Fruit fly (Drosophila melanogaster) whole organism, embryonic: Measurements from ENCODE around the gene SsRbeta.

Experiments used
- Adf1 ChIP-seq: fragments of 200-800 bp; sonication (Bioruptor generic); IDR thresholded peaks from 2 replicates; pipeline ENCODE4 v1.3.6; 2022; ENCODE audit warnings: missing biosample characterization, missing genetic modification characterization
- B-H2 ChIP-seq: fragments of 200-800 bp; sonication (Bioruptor generic); optimal IDR thresholded peaks from 2 replicates; lab custom pipeline; 2018; ENCODE audit warnings: missing biosample characterization, mild to moderate bottlenecking, missing genetic modification characterization
- CG10274 ChIP-seq: fragments of 200-800 bp; sonication (Bioruptor generic); optimal IDR thresholded peaks from 3 replicates; lab custom pipeline; 2017; ENCODE audit warnings: missing biosample characterization, mild to moderate bottlenecking, missing genetic modification characterization
- CG12769 ChIP-seq: fragments of 200-800 bp; sonication (Bioruptor generic); optimal IDR thresholded peaks from 2 replicates; lab custom pipeline; 2019; ENCODE audit warnings: missing biosample characterization, mild to moderate bottlenecking, missing genetic modification characterization, moderate library complexity
- CG13894 ChIP-seq: fragments of 200-800 bp; sonication (Bioruptor generic); optimal IDR thresholded peaks from 3 replicates; lab custom pipeline; 2018; ENCODE audit warnings: missing biosample characterization, mild to moderate bottlenecking, missing genetic modification characterization, moderate library complexity
- CG14710 ChIP-seq: fragments of 200-800 bp; sonication (Bioruptor generic); optimal IDR thresholded peaks from 3 replicates; lab custom pipeline; 2019; ENCODE audit warnings: missing biosample characterization, mild to moderate bottlenecking, missing genetic modification characterization, moderate library complexity
- CG15073 ChIP-seq: fragments of 200-800 bp; sonication (Bioruptor generic); optimal IDR thresholded peaks from 2 replicates; lab custom pipeline; 2016; ENCODE audit warnings: missing biosample characterization, missing genetic modification characterization
- CG15514 ChIP-seq: fragments of 200-800 bp; sonication (Bioruptor generic); optimal IDR thresholded peaks from 3 replicates; lab custom pipeline; 2017; ENCODE audit warnings: missing biosample characterization, missing genetic modification characterization, mild to moderate bottlenecking, moderate library complexity, missing genetic modification reagents
- CG1603 ChIP-seq: fragments of 200-800 bp; sonication (Bioruptor generic); optimal IDR thresholded peaks from 2 replicates; lab custom pipeline; 2019; ENCODE audit warnings: missing biosample characterization, mild to moderate bottlenecking, missing genetic modification characterization, moderate library complexity
- CG17359 ChIP-seq: fragments of 200-800 bp; sonication (Bioruptor generic); optimal IDR thresholded peaks from 3 replicates; lab custom pipeline; 2018; ENCODE audit warnings: missing biosample characterization, mild to moderate bottlenecking, missing genetic modification characterization, moderate library complexity
- CG17385 ChIP-seq: fragments of 200-800 bp; sonication (Bioruptor generic); optimal IDR thresholded peaks from 3 replicates; lab custom pipeline; 2018; ENCODE audit warnings: missing biosample characterization, mild to moderate bottlenecking, missing genetic modification characterization
- CG18011 ChIP-seq: fragments of 200-800 bp; sonication (Bioruptor generic); optimal IDR thresholded peaks from 2 replicates; lab custom pipeline; 2017; ENCODE audit warnings: missing biosample characterization, missing genetic modification characterization, mild to moderate bottlenecking, moderate library complexity, missing genotype
- CG2678 ChIP-seq: fragments of 200-800 bp; sonication (Bioruptor generic); optimal IDR thresholded peaks from 3 replicates; lab custom pipeline; 2019; ENCODE audit warnings: missing biosample characterization, mild to moderate bottlenecking, missing genetic modification characterization, moderate library complexity
- CG3847 ChIP-seq: fragments of 200-800 bp; sonication (Bioruptor generic); IDR thresholded peaks from 2 replicates; pipeline ENCODE4 v1.3.6; 2022; ENCODE audit warnings: missing biosample characterization, missing genetic modification characterization
- CG4730 ChIP-seq: fragments of 200-800 bp; sonication (Bioruptor generic); IDR thresholded peaks from 2 replicates; pipeline ENCODE4 v1.3.6; 2022; ENCODE audit warnings: missing biosample characterization, missing genetic modification characterization
- CG8290 ChIP-seq, 3 experiments: fragments of 200-800 bp; sonication (Bioruptor generic); optimal IDR thresholded peaks; 2 replicates each; lab custom pipeline; 2016 to 2019; ENCODE audit warnings: missing biosample characterization in 3 of 3, missing genetic modification characterization in 3 of 3, mild to moderate bottlenecking in 2 of 3, moderate library complexity in 1 of 3
- CG8765 ChIP-seq: fragments of 200-800 bp; sonication (Bioruptor generic); IDR thresholded peaks from 2 replicates; pipeline ENCODE4 v1.3.6; 2022; ENCODE audit warnings: missing biosample characterization, missing genetic modification characterization
- CG8924 ChIP-seq: fragments of 200-800 bp; optimal IDR thresholded peaks from 3 replicates; lab custom pipeline; 2019; ENCODE audit warnings: missing biosample characterization, mild to moderate bottlenecking, missing genetic modification characterization, moderate library complexity
- CG9876 ChIP-seq: fragments of 200-800 bp; sonication (Bioruptor generic); optimal IDR thresholded peaks from 2 replicates; lab custom pipeline; 2016; ENCODE audit warnings: missing biosample characterization, missing genetic modification characterization
- CoRest ChIP-seq: fragments of 200-800 bp; sonication (Bioruptor generic); optimal IDR thresholded peaks from 3 replicates; lab custom pipeline; 2018; ENCODE audit warnings: missing biosample characterization, mild to moderate bottlenecking, missing genetic modification characterization, moderate library complexity
- D19B ChIP-seq: fragments of 200-800 bp; sonication (Bioruptor generic); optimal IDR thresholded peaks from 2 replicates; lab custom pipeline; 2017; ENCODE audit warnings: missing biosample characterization, mild to moderate bottlenecking, missing genetic modification characterization
- Drgx ChIP-seq: fragments of 200-800 bp; sonication (Bioruptor generic); IDR thresholded peaks from 2 replicates; pipeline ENCODE4 v1.3.6; 2022; ENCODE audit warnings: missing biosample characterization, missing genetic modification characterization
- Ets65A ChIP-seq: fragments of 200-800 bp; sonication (Bioruptor generic); peaks from one replicate; lab custom pipeline; 2016; ENCODE audit warnings: missing biosample characterization, missing genetic modification characterization
- Med ChIP-seq: fragments of 200-800 bp; sonication (Bioruptor generic); peaks from one replicate; lab custom pipeline; 2016; ENCODE audit warnings: missing biosample characterization, missing genetic modification characterization, mild to moderate bottlenecking, inconsistent platforms, moderate library complexity
- Pdp1 ChIP-seq, 2 experiments: fragments of 200-800 bp; sonication (Bioruptor generic); optimal IDR thresholded peaks; 3 replicates each; lab custom pipeline; 2016; ENCODE audit warnings: missing biosample characterization in 2 of 2, missing genetic modification characterization in 2 of 2, mild to moderate bottlenecking in 1 of 2, moderate library complexity in 1 of 2
- Poxn ChIP-seq: fragments of 200-800 bp; sonication (Bioruptor generic); IDR thresholded peaks from 2 replicates; pipeline ENCODE4 v1.3.6; 2022; ENCODE audit warnings: missing biosample characterization, missing genetic modification characterization
- cg ChIP-seq: fragments of 200-800 bp; sonication (Bioruptor generic); optimal IDR thresholded peaks from 3 replicates; lab custom pipeline; 2019; ENCODE audit warnings: missing biosample characterization, mild to moderate bottlenecking, missing genetic modification characterization, moderate library complexity
- chif ChIP-seq, 2 experiments: fragments of 200-800 bp; sonication (Bioruptor generic); optimal IDR thresholded peaks; 3 replicates each; lab custom pipeline; 2016; ENCODE audit warnings: missing biosample characterization in 2 of 2, missing genetic modification characterization in 2 of 2
- cwo ChIP-seq: fragments of 200-800 bp; sonication (Bioruptor generic); optimal IDR thresholded peaks from 3 replicates; lab custom pipeline; 2017; ENCODE audit warnings: missing biosample characterization, missing genetic modification characterization, mild to moderate bottlenecking, moderate library complexity, missing genetic modification reagents
- dm ChIP-seq: fragments of 200-800 bp; sonication (Bioruptor generic); optimal IDR thresholded peaks from 3 replicates; lab custom pipeline; 2016; ENCODE audit warnings: missing biosample characterization, missing genetic modification characterization
- exex ChIP-seq: fragments of 200-800 bp; sonication (Bioruptor generic); optimal IDR thresholded peaks from 4 replicates; lab custom pipeline; 2018; ENCODE audit warnings: missing biosample characterization, mild to moderate bottlenecking, missing genetic modification characterization, moderate library complexity
- ftz-f1 ChIP-seq: fragments of 200-800 bp; sonication (Bioruptor generic); optimal IDR thresholded peaks from 2 replicates; lab custom pipeline; 2016; ENCODE audit warnings: missing biosample characterization, missing genetic modification characterization
- gce ChIP-seq: fragments of 200-800 bp; sonication (Bioruptor generic); IDR thresholded peaks from 3 replicates; pipeline ENCODE4 v1.3.6; 2022; ENCODE audit warnings: missing biosample characterization, missing genetic modification characterization
- grn ChIP-seq: fragments of 200-800 bp; sonication (Bioruptor generic); optimal IDR thresholded peaks from 3 replicates; lab custom pipeline; 2017; ENCODE audit warnings: missing biosample characterization, missing genetic modification characterization
- hth ChIP-seq: fragments of >200 bp; optimal IDR thresholded peaks from 2 replicates; lab custom pipeline; 2017; ENCODE audit warnings: inconsistent platforms
- klu ChIP-seq: fragments of 200-800 bp; sonication (Bioruptor generic); IDR thresholded peaks from 2 replicates; pipeline ENCODE4 v1.3.6; 2022; ENCODE audit warnings: missing biosample characterization, missing genetic modification characterization
- lab ChIP-seq: fragments of 200-800 bp; sonication (Bioruptor generic); optimal IDR thresholded peaks from 3 replicates; lab custom pipeline; 2017; ENCODE audit warnings: missing biosample characterization, missing genetic modification characterization, mild to moderate bottlenecking, moderate library complexity, missing genetic modification reagents
- mirr ChIP-seq: fragments of 200-800 bp; sonication (Bioruptor generic); optimal IDR thresholded peaks from 3 replicates; lab custom pipeline; 2018; ENCODE audit warnings: missing biosample characterization, mild to moderate bottlenecking, missing genetic modification characterization
- nom ChIP-seq: fragments of 200-800 bp; sonication (Bioruptor generic); optimal IDR thresholded peaks from 2 replicates; lab custom pipeline; 2017; ENCODE audit warnings: missing biosample characterization, missing genetic modification characterization, mild to moderate bottlenecking, moderate library complexity, missing genetic modification reagents
- pan ChIP-seq, 4 experiments: fragments of >200 bp in 3 of 4; fragments of 200-800 bp in 1 of 4; sonication (Bioruptor generic) in 1 of 4; optimal IDR thresholded peaks in 3 of 4; IDR thresholded peaks in 1 of 4; 2 replicates each; pipeline versions ENCODE4 v1.3.6 to Lab custom; 2017 to 2022; ENCODE audit warnings: missing biosample characterization in 2 of 4, missing genetic modification characterization in 2 of 4, mixed read lengths in 1 of 4
- rib ChIP-seq: fragments of 200-800 bp; sonication (Bioruptor generic); IDR thresholded peaks from 2 replicates; pipeline ENCODE4 v1.3.6; 2022; ENCODE audit warnings: missing biosample characterization, missing genetic modification characterization
- sob ChIP-seq: fragments of 200-800 bp; sonication (Bioruptor generic); IDR thresholded peaks from 2 replicates; pipeline ENCODE4 v1.3.6; 2022; ENCODE audit warnings: missing biosample characterization, missing genetic modification characterization
- sug ChIP-seq: fragments of 200-800 bp; optimal IDR thresholded peaks from 2 replicates; lab custom pipeline; 2019; ENCODE audit warnings: missing biosample characterization, mild to moderate bottlenecking, missing genetic modification characterization, moderate library complexity

The SsRbeta gene

DNA sequence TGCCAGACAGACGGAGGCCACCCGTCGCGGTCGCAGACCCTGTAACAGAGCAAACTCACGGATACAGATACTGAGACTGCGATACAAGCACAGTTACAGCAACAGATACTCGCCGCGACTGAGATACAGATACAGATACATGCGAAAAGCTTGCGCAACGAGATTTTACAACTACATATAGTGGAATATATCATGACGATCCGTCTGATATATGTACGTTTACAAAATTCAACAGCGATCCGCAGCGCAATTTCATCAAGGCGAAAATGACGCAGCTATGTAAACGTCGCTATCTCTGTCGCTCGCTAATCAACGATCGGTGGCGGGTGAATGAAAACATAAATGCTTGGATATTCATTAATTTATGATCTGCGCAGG is 20.7 kb downstream of the SsRbeta start (continued):
- TF ChIP-seq rib (GFP tag; lab: Robert Waterston, UW) (peak; percentile 39; the same call in 1 of the 2 replicates), Adf1 (GFP tag; lab: Robert Waterston, UW) (peak; percentile 54), mirr (GFP tag; lab: Kevin White, UChicago) (peak; percentile 97), gce (GFP tag; lab: Robert Waterston, UW) (no peak), ftz-f1 (GFP tag; lab: Kevin White, UChicago) (peak; percentile 21), cg (GFP tag; lab: Kevin White, UChicago) (peak; percentile 46), CG13894 (peak; percentile 90), nom (GFP tag; lab: Kevin White, UChicago) (peak; percentile 51), exex (tag; lab: Kevin White, UChicago) (peak; percentile 14), Pdp1 (GFP tag; optimal IDR thresholded peaks at IDR 0.05; lab: Kevin White, UChicago) (peak in 1 of 2 experiments; percentile 94), lab (GFP tag; lab: Kevin White, UChicago) (no peak), B-H2 (peak; percentile 20), grn (GFP tag; lab: Kevin White, UChicago) (peak; percentile 46), dm (no peak), sug (tag; lab: Kevin White, UChicago) (peak; percentile 27), CG1603 (tag; lab: Kevin White, UChicago) (no peak)

dm6 chr3L:16150850-16151515 is 21.6 kb downstream of the SsRbeta start:
- TF ChIP-seq CG8924 (tag; lab: Kevin White, UChicago) (no peak), Ets65A (GFP tag; lab: Kevin White, UChicago) (peak; percentile 35), CG2678 (tag; lab: Kevin White, UChicago) (no peak), CG17359 (peak; percentile 2), D19B (peak; percentile 85), chif (GFP tag; optimal IDR thresholded peaks at IDR 0.05; lab: Kevin White, UChicago) (no peak), CG18011 (GFP tag; lab: Kevin White, UChicago) (peak; percentile 86)

DNA sequence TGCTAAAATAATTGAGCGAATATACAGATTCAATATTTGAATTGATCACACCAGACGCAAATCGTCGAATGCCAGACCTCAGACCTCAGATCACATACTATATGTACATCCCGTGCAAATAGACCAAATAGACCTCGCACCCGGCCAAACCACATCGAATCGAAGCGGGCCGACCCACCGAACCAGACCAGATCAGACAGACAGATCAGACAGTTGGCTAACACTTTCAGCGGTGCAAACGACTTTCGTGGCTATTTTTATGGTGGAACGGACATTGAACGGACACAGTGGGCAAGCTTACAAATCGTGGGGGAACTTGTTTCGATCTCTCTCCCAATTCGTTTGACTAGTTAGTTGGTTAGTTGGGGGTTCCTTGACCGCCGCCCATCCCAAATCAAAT is 22.3 kb downstream of the SsRbeta start:
- TF ChIP-seq CG14710 (tag; lab: Kevin White, UChicago) (no peak), CG4730 (GFP tag; lab: Robert Waterston, UW) (no peak), CG8765 (no peak), hth (lab: Kevin White, UChicago) (no peak), CG15514 (GFP tag; lab: Kevin White, UChicago) (no peak), CG13894 (peak; percentile 18), CG17385 (GFP tag; lab: Kevin White, UChicago) (no peak), sob (GFP tag; lab: Robert Waterston, UW) (no peak), CG8290 (GFP tag; optimal IDR thresholded peaks at IDR 0.05; lab: Kevin White, UChicago) (no peak), CG8290 (tag; optimal IDR thresholded peaks at IDR 0.05; lab: Kevin White, UChicago) (peak in 1 of 2 experiments; percentile 9), CG9876 (GFP tag; lab: Kevin White, UChicago) (no peak), CG10274 (GFP tag; lab: Kevin White, UChicago) (no peak), CG3847 (GFP tag; lab: Robert Waterston, UW) (no peak), Drgx (peak; percentile 15; the same call in 1 of the 2 replicates), klu (GFP tag; lab: Robert Waterston, UW) (no peak), pan (optimal IDR thresholded peaks at IDR 0.05; lab: Kevin White, UChicago) (no peak), pan (GFP tag; optimal IDR thresholded peaks at IDR 0.05 in 1 of 2, IDR thresholded peaks at IDR 0.05 in 1 of 2) (peak in 1 of 2 experiments; percentile 17), CG15073 (GFP tag; lab: Kevin White, UChicago) (no peak), CG12769 (tag; lab: Kevin White, UChicago) (peak; percentile 71), CoRest (tag; lab: Kevin White, UChicago) (no peak), Poxn (no peak), Med (GFP tag; lab: Kevin White, UChicago) (peak; percentile 76), cwo (peak; percentile 20)
